Fruit fly (Drosophila melanogaster) whole organism, embryonic: ENCODE measurements around the gene CG44040.

Experiments
- Asciz ChIP-seq: fragments of 200-800 bp; sonication (Bioruptor generic); optimal IDR thresholded peaks from 2 replicates; lab custom pipeline; 2017; ENCODE audit warnings: missing biosample characterization, mild to moderate bottlenecking, missing genetic modification characterization, missing genetic modification reagents
- CG1024 ChIP-seq: fragments of 200-800 bp; sonication (Bioruptor generic); IDR thresholded peaks from 2 replicates; pipeline ENCODE4 v1.3.6; 2022; ENCODE audit warnings: missing biosample characterization, missing genetic modification characterization
- CG10431 ChIP-seq: fragments of 200-800 bp; sonication (Bioruptor generic); optimal IDR thresholded peaks from 3 replicates; lab custom pipeline; 2018; ENCODE audit warnings: missing biosample characterization, mild to moderate bottlenecking, missing genetic modification characterization
- CG11456 ChIP-seq: fragments of 200-800 bp; sonication (Bioruptor generic); IDR thresholded peaks from 3 replicates; pipeline ENCODE4 v1.3.6; 2022; ENCODE audit warnings: missing biosample characterization, missing genetic modification characterization
- CG11696 ChIP-seq: fragments of 200-800 bp; sonication (Bioruptor generic); IDR thresholded peaks from 2 replicates; pipeline ENCODE4 v1.3.6; 2022; ENCODE audit warnings: missing biosample characterization, missing genetic modification characterization
- CG12236 ChIP-seq: fragments of 200-800 bp; sonication (Bioruptor generic); optimal IDR thresholded peaks from 2 replicates; lab custom pipeline; 2016; ENCODE audit warnings: missing biosample characterization, missing genetic modification characterization
- CG12942 ChIP-seq: fragments of 200-800 bp; sonication (Bioruptor generic); optimal IDR thresholded peaks from 3 replicates; lab custom pipeline; 2016; ENCODE audit warnings: missing biosample characterization, missing genetic modification characterization
- CG13296 ChIP-seq: fragments of 200-800 bp; sonication (Bioruptor generic); optimal IDR thresholded peaks from 3 replicates; lab custom pipeline; 2018; ENCODE audit warnings: missing biosample characterization, mild to moderate bottlenecking, missing genetic modification characterization
- CG14441 ChIP-seq: fragments of 200-800 bp; sonication (Bioruptor generic); IDR thresholded peaks from 2 replicates; pipeline ENCODE4 v1.3.6; 2022; ENCODE audit warnings: missing biosample characterization, missing genetic modification characterization
- CG2116 ChIP-seq: fragments of 200-800 bp; sonication (Bioruptor generic); optimal IDR thresholded peaks from 3 replicates; lab custom pipeline; 2018; ENCODE audit warnings: missing biosample characterization, mild to moderate bottlenecking, missing genetic modification characterization
- CG2129 ChIP-seq: fragments of 200-800 bp; sonication (Bioruptor generic); IDR thresholded peaks from 2 replicates; pipeline ENCODE4 v1.3.6; 2022; ENCODE audit warnings: missing biosample characterization, missing genetic modification characterization; ENCODE audit not compliant: partially characterized antibody
- CG2678 ChIP-seq: fragments of 200-800 bp; sonication (Bioruptor generic); optimal IDR thresholded peaks from 3 replicates; lab custom pipeline; 2019; ENCODE audit warnings: missing biosample characterization, mild to moderate bottlenecking, missing genetic modification characterization, moderate library complexity
- CG30020 ChIP-seq: fragments of 200-800 bp; optimal IDR thresholded peaks from 2 replicates; lab custom pipeline; 2019; ENCODE audit warnings: missing biosample characterization, mild to moderate bottlenecking, missing genetic modification characterization, moderate library complexity
- CG31388 ChIP-seq: fragments of 200-800 bp; sonication (Bioruptor generic); optimal IDR thresholded peaks from 2 replicates; lab custom pipeline; 2016; ENCODE audit warnings: missing biosample characterization, missing genetic modification characterization
- CG3407 ChIP-seq: fragments of 200-800 bp; sonication (Bioruptor generic); optimal IDR thresholded peaks from 2 replicates; lab custom pipeline; 2018; ENCODE audit warnings: missing biosample characterization, mild to moderate bottlenecking, missing genetic modification characterization
- CG3847 ChIP-seq: fragments of 200-800 bp; sonication (Bioruptor generic); IDR thresholded peaks from 2 replicates; pipeline ENCODE4 v1.3.6; 2022; ENCODE audit warnings: missing biosample characterization, missing genetic modification characterization
- CG4282 ChIP-seq: fragments of 200-800 bp; sonication (Bioruptor generic); optimal IDR thresholded peaks from 2 replicates; lab custom pipeline; 2016; ENCODE audit warnings: missing biosample characterization, missing genetic modification characterization
- CG4360 ChIP-seq: fragments of 200-800 bp; sonication (Bioruptor generic); IDR thresholded peaks from 2 replicates; pipeline ENCODE4 v1.3.6; 2022; ENCODE audit warnings: missing biosample characterization, missing genetic modification characterization
- CG43689 ChIP-seq: fragments of 200-800 bp; sonication (Bioruptor generic); IDR thresholded peaks from 2 replicates; pipeline ENCODE4 v1.3.6; 2022; ENCODE audit warnings: missing biosample characterization, missing genetic modification characterization
- CG4854 ChIP-seq: fragments of 200-800 bp; sonication (Bioruptor generic); optimal IDR thresholded peaks from 2 replicates; lab custom pipeline; 2016; ENCODE audit warnings: missing biosample characterization, missing genetic modification characterization, inconsistent platforms
- CG5180 ChIP-seq: fragments of 200-800 bp; sonication (Bioruptor generic); optimal IDR thresholded peaks from 3 replicates; lab custom pipeline; 2017; ENCODE audit warnings: missing biosample characterization, missing genetic modification characterization, mild to moderate bottlenecking, moderate library complexity, missing genetic modification reagents
- CG9876 ChIP-seq: fragments of 200-800 bp; sonication (Bioruptor generic); optimal IDR thresholded peaks from 2 replicates; lab custom pipeline; 2016; ENCODE audit warnings: missing biosample characterization, missing genetic modification characterization
- CG9932 ChIP-seq: fragments of 200-800 bp; sonication (Bioruptor generic); IDR thresholded peaks from 2 replicates; pipeline ENCODE4 v1.3.6; 2022; ENCODE audit warnings: missing biosample characterization, missing genetic modification characterization
- CTCF ChIP-seq: fragments of 200-800 bp; sonication (Bioruptor generic); optimal IDR thresholded peaks from 2 replicates; lab custom pipeline; 2017; ENCODE audit warnings: missing biosample characterization, mild to moderate bottlenecking, missing genetic modification characterization, moderate library complexity
- Dbx ChIP-seq: fragments of 200-800 bp; sonication (Bioruptor generic); IDR thresholded peaks from 3 replicates; pipeline ENCODE4 v1.3.6; 2022; ENCODE audit warnings: missing biosample characterization, missing genetic modification characterization
- E2f2 ChIP-seq: fragments of 200-800 bp; sonication (Bioruptor generic); IDR thresholded peaks from 2 replicates; pipeline ENCODE4 v1.3.6; 2022; ENCODE audit warnings: missing biosample characterization, missing genetic modification characterization
- Med ChIP-seq: fragments of 200-800 bp; sonication (Bioruptor generic); peaks from one replicate; lab custom pipeline; 2016; ENCODE audit warnings: missing biosample characterization, missing genetic modification characterization, mild to moderate bottlenecking, inconsistent platforms, moderate library complexity
- Nf-YC ChIP-seq: fragments of 200-800 bp; optimal IDR thresholded peaks from 3 replicates; lab custom pipeline; 2019; ENCODE audit warnings: missing biosample characterization, mild to moderate bottlenecking, missing genetic modification characterization, moderate library complexity
- Rfx ChIP-seq: fragments of 200-800 bp; sonication (Bioruptor generic); IDR thresholded peaks from 2 replicates; pipeline ENCODE4 v1.3.6; 2022; ENCODE audit warnings: missing biosample characterization, missing genetic modification characterization
- Vsx1 ChIP-seq: fragments of 200-800 bp; sonication (Bioruptor generic); optimal IDR thresholded peaks from 2 replicates; lab custom pipeline; 2017; ENCODE audit warnings: missing biosample characterization, mild to moderate bottlenecking, missing genetic modification characterization, missing genetic modification reagents
- abd-A ChIP-seq: fragments of 200-800 bp; sonication (Bioruptor generic); optimal IDR thresholded peaks from 3 replicates; lab custom pipeline; 2019; ENCODE audit warnings: missing biosample characterization, mild to moderate bottlenecking, missing genetic modification characterization, moderate library complexity
- al ChIP-seq: fragments of 200-800 bp; sonication (Bioruptor generic); IDR thresholded peaks from 2 replicates; pipeline ENCODE4 v1.3.6; 2022; ENCODE audit warnings: missing biosample characterization, missing genetic modification characterization
- amos ChIP-seq: fragments of 200-800 bp; sonication (Bioruptor generic); IDR thresholded peaks from 2 replicates; pipeline ENCODE4 v1.3.6; 2022; ENCODE audit warnings: missing biosample characterization, missing genetic modification characterization; ENCODE audit not compliant: partially characterized antibody
- chinmo ChIP-seq: fragments of 200-800 bp; sonication (Bioruptor generic); IDR thresholded peaks from 4 replicates; pipeline ENCODE4 v1.3.6; 2022; ENCODE audit warnings: missing biosample characterization, missing genetic modification characterization; ENCODE audit not compliant: partially characterized antibody
- crc ChIP-seq: fragments of 200-800 bp; sonication (Bioruptor generic); optimal IDR thresholded peaks from 2 replicates; lab custom pipeline; 2016; ENCODE audit warnings: missing biosample characterization, missing genetic modification characterization
- croc ChIP-seq: fragments of 200-800 bp; sonication (Bioruptor generic); conservative IDR thresholded peaks from 3 replicates; pipeline ENCODE4 v1.3.6; 2022; ENCODE audit warnings: missing biosample characterization, missing genetic modification characterization
- dan ChIP-seq: fragments of 200-800 bp; sonication (Bioruptor generic); IDR thresholded peaks from 2 replicates; pipeline ENCODE4 v1.3.6; 2022; ENCODE audit warnings: missing biosample characterization, missing genetic modification characterization
- dmrt11E ChIP-seq: fragments of 200-800 bp; sonication (Bioruptor generic); optimal IDR thresholded peaks from 3 replicates; lab custom pipeline; 2018; ENCODE audit warnings: missing biosample characterization, mild to moderate bottlenecking, missing genetic modification characterization, moderate library complexity
- gcm2 ChIP-seq: fragments of 200-800 bp; sonication (Bioruptor generic); optimal IDR thresholded peaks from 2 replicates; lab custom pipeline; 2016; ENCODE audit warnings: missing biosample characterization, missing genetic modification characterization
- her ChIP-seq: fragments of 200-800 bp; sonication (Bioruptor generic); optimal IDR thresholded peaks from 2 replicates; lab custom pipeline; 2016; ENCODE audit warnings: missing biosample characterization, missing genetic modification characterization
- kni ChIP-seq: fragments of 200-800 bp; sonication (Bioruptor generic); optimal IDR thresholded peaks from 3 replicates; lab custom pipeline; 2017; ENCODE audit warnings: mild to moderate bottlenecking, missing biosample characterization, missing genetic modification reagents, missing genetic modification characterization
- maf-S ChIP-seq: fragments of 200-800 bp; sonication (Bioruptor generic); optimal IDR thresholded peaks from 2 replicates; lab custom pipeline; 2016; ENCODE audit warnings: missing biosample characterization, missing genetic modification characterization
- mam ChIP-seq: fragments of 200-800 bp; sonication (Bioruptor generic); optimal IDR thresholded peaks from 3 replicates; lab custom pipeline; 2016; ENCODE audit warnings: missing biosample characterization, missing genetic modification characterization
- shn ChIP-seq: fragments of 200-800 bp; sonication (Bioruptor generic); optimal IDR thresholded peaks from 3 replicates; lab custom pipeline; 2016; ENCODE audit warnings: missing biosample characterization, missing genetic modification characterization
- slbo ChIP-seq: fragments of 200-800 bp; sonication (Bioruptor generic); IDR thresholded peaks from 2 replicates; pipeline ENCODE4 v1.3.6; 2022; ENCODE audit warnings: missing biosample characterization, missing genetic modification characterization
- sug ChIP-seq: fragments of 200-800 bp; optimal IDR thresholded peaks from 2 replicates; lab custom pipeline; 2019; ENCODE audit warnings: missing biosample characterization, mild to moderate bottlenecking, missing genetic modification characterization, moderate library complexity
- tap ChIP-seq: fragments of 200-800 bp; optimal IDR thresholded peaks from 3 replicates; lab custom pipeline; 2019; ENCODE audit warnings: missing biosample characterization, mild to moderate bottlenecking, missing genetic modification characterization, moderate library complexity
- trh ChIP-seq: fragments of 200-800 bp; sonication (Bioruptor generic); optimal IDR thresholded peaks from 2 replicates; lab custom pipeline; 2016; ENCODE audit warnings: missing biosample characterization, missing genetic modification characterization
- vvl ChIP-seq: fragments of 200-800 bp; sonication (Bioruptor generic); IDR thresholded peaks from 2 replicates; pipeline ENCODE4 v1.3.6; 2022; ENCODE audit warnings: missing biosample characterization, missing genetic modification characterization
- wek ChIP-seq: fragments of 200-800 bp; sonication (Bioruptor generic); optimal IDR thresholded peaks from 3 replicates; lab custom pipeline; 2018; ENCODE audit warnings: missing biosample characterization, mild to moderate bottlenecking, missing genetic modification characterization, moderate library complexity

CG44040 gene

DNA sequence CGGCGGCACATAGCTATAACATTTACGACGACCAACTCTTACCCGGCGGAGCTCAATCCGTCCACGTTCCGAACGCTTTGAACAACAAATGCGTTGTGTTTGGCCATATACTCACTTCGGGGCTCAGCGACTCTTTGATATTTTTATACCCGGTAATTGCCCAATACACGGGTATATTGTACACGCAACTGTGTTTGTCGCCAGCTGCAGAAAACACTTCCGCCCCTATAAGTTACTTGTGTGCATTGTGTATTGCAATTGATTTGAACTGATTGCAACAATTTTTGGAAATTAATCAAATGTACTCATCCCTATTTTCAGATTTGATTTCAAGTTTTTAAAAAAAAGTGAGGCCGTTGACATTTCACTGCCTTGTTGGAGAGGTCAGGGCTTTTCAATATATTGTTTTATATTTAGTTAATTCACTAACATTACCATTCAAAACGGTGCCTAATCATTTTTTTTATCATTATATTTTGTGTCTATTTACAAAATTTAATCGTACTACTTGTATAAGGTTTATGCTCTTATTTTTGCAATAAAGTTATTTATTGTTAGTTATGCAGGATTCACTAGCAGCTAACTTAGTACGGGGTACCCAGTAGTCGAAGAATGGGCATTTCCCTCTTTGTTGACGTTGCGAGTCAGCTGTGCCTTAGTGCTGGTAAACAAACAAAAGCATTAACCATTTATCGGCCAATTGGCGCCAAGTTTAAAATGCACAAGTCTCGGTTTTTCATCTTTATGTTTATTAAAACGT lies 22.9 kb downstream of the CG44040 start, which contains the start of gene Nagk (continued):
- TF ChIP-seq dan (GFP tag; lab: Robert Waterston, UW) (no peak), Med (GFP tag; lab: Kevin White, UChicago) (peak; percentile 89), Nf-YC (peak; percentile 66), CG11696 (peak; percentile 19; the same call in 1 of the 2 replicates), CG11456 (GFP tag; lab: Robert Waterston, UW) (peak; percentile 61; the same call in 2 of the 3 replicates), CG2116 (GFP tag; lab: Kevin White, UChicago) (peak; percentile 64), croc (no peak), gcm2 (GFP tag; lab: Kevin White, UChicago) (peak; percentile 57), CG5180 (peak; percentile 18), CG31388 (GFP tag; lab: Kevin White, UChicago) (peak; percentile 57), CG12942 (GFP tag; lab: Kevin White, UChicago) (peak; percentile 12), Vsx1 (GFP tag; lab: Kevin White, UChicago) (no peak), tap (tag; lab: Kevin White, UChicago) (no peak), CG30020 (tag; lab: Kevin White, UChicago) (peak; percentile 4), chinmo (peak; percentile 90; the same call in 2 of the 4 replicates), al (GFP tag; lab: Robert Waterston, UW) (0 out of 2 replicates have a peak, but pooled peaks have one; percentile 9), CG2129 (GFP tag; lab: Robert Waterston, UW) (no peak), amos (GFP tag; lab: Robert Waterston, UW) (peak; percentile 40; the same call in 1 of the 2 replicates), CG10431 (no peak), CTCF (no peak), CG9876 (GFP tag; lab: Kevin White, UChicago) (no peak), slbo (peak; percentile 71), dmrt11E (peak; percentile 34), sug (peak; percentile 64), Asciz (GFP tag; lab: Kevin White, UChicago) (no peak), mam (peak; percentile 40), E2f2 (GFP tag; lab: Robert Waterston, UW) (peak; percentile 87), CG13296 (peak; percentile 40), abd-A (no peak), Rfx (peak; percentile 44), kni (GFP tag; lab: Kevin White, UChicago) (no peak), CG3847 (peak; percentile 22), shn (GFP tag; lab: Kevin White, UChicago) (peak; percentile 39), Dbx (GFP tag; lab: Robert Waterston, UW) (peak; percentile 49; the same call in 1 of the 3 replicates), CG4854 (GFP tag; lab: Kevin White, UChicago) (peak; percentile 52), CG14441 (GFP tag; lab: Robert Waterston, UW) (peak; percentile 29), vvl (GFP tag; lab: Robert Waterston, UW) (peak; percentile 13; the same call in 1 of the 2 replicates), maf-S (GFP tag; lab: Kevin White, UChicago) (peak; percentile 30), CG4360 (GFP tag; lab: Robert Waterston, UW) (no peak), CG12236 (GFP tag; lab: Kevin White, UChicago) (no peak), CG9932 (GFP tag; lab: Robert Waterston, UW) (peak; percentile 32), CG43689 (GFP tag; lab: Robert Waterston, UW) (0 out of 2 replicates have a peak, but pooled peaks have one; percentile 11), CG3407 (GFP tag; lab: Kevin White, UChicago) (peak; percentile 32), CG1024 (GFP tag; lab: Robert Waterston, UW) (peak; percentile 22; the same call in 1 of the 2 replicates), CG2678 (tag; lab: Kevin White, UChicago) (peak; percentile 79), CG4282 (GFP tag; lab: Kevin White, UChicago) (no peak), trh (GFP tag; lab: Kevin White, UChicago) (no peak), her (GFP tag; lab: Kevin White, UChicago) (peak; percentile 40), wek (GFP tag; lab: Kevin White, UChicago) (peak; percentile 13), crc (peak; percentile 12)
